Worm (Caenorhabditis elegans) whole organism, early embryonic: Measurements from ENCODE around the gene C17G1.2.

Experiments
- B0310.2 ChIP-seq: sonication (generic microtip); optimal IDR thresholded peaks from 2 replicates; lab custom pipeline; 2016; ENCODE audit warnings: mild to moderate bottlenecking, missing genetic modification characterization, missing compliant biosample characterization
- ama-1 ChIP-seq: fragments of 150-350 bp; optimal IDR thresholded peaks from 2 replicates; lab custom pipeline; 2014
- hmg-4 ChIP-seq: fragments of 200-800 bp; sonication (Bioruptor generic); optimal IDR thresholded peaks from 2 replicates; lab custom pipeline; 2018; ENCODE audit warnings: mild to moderate bottlenecking, missing genetic modification characterization, missing compliant biosample characterization
- hnd-1 ChIP-seq: sonication (generic microtip); optimal IDR thresholded peaks from 2 replicates; lab custom pipeline; 2016; ENCODE audit warnings: missing genetic modification characterization, missing compliant biosample characterization
- scrt-1 ChIP-seq: fragments of 200-800 bp; sonication (Bioruptor generic); IDR thresholded peaks from 2 replicates; pipeline ENCODE4 v1.3.6; 2022; ENCODE audit warnings: missing genetic modification characterization, missing compliant biosample characterization
- sea-1 ChIP-seq: fragments of 200-800 bp; sonication (Bioruptor generic); conservative IDR thresholded peaks from 2 replicates; pipeline ENCODE4 v1.3.6; 2022; ENCODE audit warnings: missing genetic modification characterization, missing compliant biosample characterization
- tbx-11 ChIP-seq: fragments of 200-800 bp; sonication (Bioruptor generic); IDR thresholded peaks from 2 replicates; pipeline ENCODE4 v1.3.6; 2022; ENCODE audit warnings: missing genetic modification characterization, missing compliant biosample characterization

- TF ChIP-seq scrt-1 (GFP tag; lab: Robert Waterston, UW) (no peak), ama-1 (no peak), sea-1 (GFP tag; lab: Robert Waterston, UW) (no peak), hmg-4 (GFP tag; lab: Kevin White, UChicago) (no peak), hnd-1 (tag; lab: Kevin White, UChicago) (no peak), tbx-11 (GFP tag; lab: Robert Waterston, UW) (no peak), B0310.2 (tag; lab: Kevin White, UChicago) (no peak)
Observed at ce11 chrX:9899426-9900131, 21.8 kb upstream of the C17G1.2 start, which contains the start of gene phf-34.
